Fruit fly (Drosophila melanogaster) whole organism, embryonic: ENCODE data around the gene Plap.
A peak's percentile ranks its signal among the peaks of the same experiment; 100 is the strongest.

ENCODE experiments used
- B-H2 ChIP-seq: fragments of 200-800 bp; sonication (Bioruptor generic); optimal IDR thresholded peaks from 2 replicates; lab custom pipeline; 2018; ENCODE audit warnings: missing biosample characterization, mild to moderate bottlenecking, missing genetic modification characterization
- CG10366 ChIP-seq: fragments of 200-800 bp; sonication (Bioruptor generic); IDR thresholded peaks from 2 replicates; pipeline ENCODE4 v1.3.6; 2022; ENCODE audit warnings: missing biosample characterization, missing genetic modification characterization
- CG11085 ChIP-seq: fragments of 200-800 bp; sonication (Bioruptor generic); IDR thresholded peaks from 2 replicates; pipeline ENCODE4 v1.3.6; 2022; ENCODE audit warnings: missing biosample characterization, missing genetic modification characterization
- CG11398 ChIP-seq: fragments of 200-800 bp; sonication (Bioruptor generic); optimal IDR thresholded peaks from 2 replicates; lab custom pipeline; 2016; ENCODE audit warnings: missing biosample characterization, missing genetic modification characterization
- CG13775 ChIP-seq: fragments of 200-800 bp; sonication (Bioruptor generic); optimal IDR thresholded peaks from 3 replicates; lab custom pipeline; 2017; ENCODE audit warnings: missing biosample characterization, mild to moderate bottlenecking, missing genetic modification characterization
- CG14050 ChIP-seq: fragments of 200-800 bp; sonication (Bioruptor generic); IDR thresholded peaks from 3 replicates; pipeline ENCODE4 v1.3.6; 2022; ENCODE audit warnings: missing biosample characterization, missing genetic modification characterization
- CG15479 ChIP-seq: fragments of 200-800 bp; sonication (Bioruptor generic); optimal IDR thresholded peaks from 3 replicates; lab custom pipeline; 2019; ENCODE audit warnings: missing biosample characterization, mild to moderate bottlenecking, missing genetic modification characterization, moderate library complexity
- CG1792 ChIP-seq: fragments of 200-800 bp; sonication (Bioruptor generic); optimal IDR thresholded peaks from 2 replicates; lab custom pipeline; 2016; ENCODE audit warnings: missing biosample characterization, missing genetic modification characterization
- CG2120 ChIP-seq: fragments of 200-800 bp; sonication (Bioruptor generic); optimal IDR thresholded peaks from 3 replicates; lab custom pipeline; 2016; ENCODE audit warnings: missing biosample characterization, missing genetic modification characterization
- CG2129 ChIP-seq: fragments of 200-800 bp; sonication (Bioruptor generic); IDR thresholded peaks from 2 replicates; pipeline ENCODE4 v1.3.6; 2022; ENCODE audit warnings: missing biosample characterization, missing genetic modification characterization; ENCODE audit not compliant: partially characterized antibody
- CG2875 ChIP-seq: fragments of 200-800 bp; sonication (Bioruptor generic); optimal IDR thresholded peaks from 2 replicates; lab custom pipeline; 2017; ENCODE audit warnings: missing biosample characterization, mild to moderate bottlenecking, missing genetic modification characterization, missing genetic modification reagents
- CG32532 ChIP-seq: fragments of 200-800 bp; sonication (Bioruptor generic); IDR thresholded peaks from 2 replicates; pipeline ENCODE4 v1.3.6; 2022; ENCODE audit warnings: missing biosample characterization, missing genetic modification characterization
- CG6175 ChIP-seq: fragments of 200-800 bp; sonication (Bioruptor generic); IDR thresholded peaks from 3 replicates; pipeline ENCODE4 v1.3.6; 2022; ENCODE audit warnings: missing biosample characterization, missing genetic modification characterization
- CG6254 ChIP-seq: fragments of 200-800 bp; sonication (Bioruptor generic); optimal IDR thresholded peaks from 3 replicates; lab custom pipeline; 2017; ENCODE audit warnings: mild to moderate bottlenecking, missing biosample characterization, missing genetic modification reagents, missing genetic modification characterization
- CG6854 ChIP-seq: fragments of 200-800 bp; sonication (Bioruptor generic); optimal IDR thresholded peaks from 3 replicates; lab custom pipeline; 2017; ENCODE audit warnings: missing biosample characterization, mild to moderate bottlenecking, missing genetic modification characterization
- CG7963 ChIP-seq: fragments of 200-800 bp; sonication (Bioruptor generic); IDR thresholded peaks from 3 replicates; pipeline ENCODE4 v1.3.6; 2022; ENCODE audit warnings: missing biosample characterization, missing genetic modification characterization; ENCODE audit not compliant: partially characterized antibody
- CG8359 ChIP-seq: fragments of 200-800 bp; sonication (Bioruptor generic); optimal IDR thresholded peaks from 2 replicates; lab custom pipeline; 2017; ENCODE audit warnings: missing biosample characterization, mild to moderate bottlenecking, missing genetic modification characterization, borderline replicate concordance
- CkIIα-i1 ChIP-seq: fragments of 200-800 bp; sonication (Bioruptor generic); IDR thresholded peaks from 2 replicates; pipeline ENCODE4 v1.3.6; 2022; ENCODE audit warnings: missing biosample characterization, missing genetic modification characterization
- Doc2 ChIP-seq: fragments of 200-800 bp; sonication (Bioruptor generic); IDR thresholded peaks from 2 replicates; pipeline ENCODE4 v1.3.6; 2022; ENCODE audit warnings: missing biosample characterization, missing genetic modification characterization
- Fer3 ChIP-seq: fragments of 200-800 bp; sonication (Bioruptor generic); optimal IDR thresholded peaks from 2 replicates; lab custom pipeline; 2018; ENCODE audit warnings: missing biosample characterization, mild to moderate bottlenecking, missing genetic modification characterization, moderate library complexity
- GATAe ChIP-seq: fragments of 200-800 bp; sonication (Bioruptor generic); conservative IDR thresholded peaks from 2 replicates; pipeline ENCODE4 v1.3.6; 2022; ENCODE audit warnings: missing biosample characterization, missing genetic modification characterization
- Gug ChIP-seq: fragments of 200-800 bp; sonication (Bioruptor generic); IDR thresholded peaks from 4 replicates; pipeline ENCODE4 v1.3.6; 2022; ENCODE audit warnings: missing biosample characterization, missing genetic modification characterization
- Hey ChIP-seq: fragments of 200-800 bp; sonication (Bioruptor generic); optimal IDR thresholded peaks from 3 replicates; lab custom pipeline; 2018; ENCODE audit warnings: missing biosample characterization, mild to moderate bottlenecking, missing genetic modification characterization
- MTF-1 ChIP-seq: fragments of 200-800 bp; sonication (Bioruptor generic); optimal IDR thresholded peaks from 2 replicates; lab custom pipeline; 2018; ENCODE audit warnings: missing biosample characterization, mild to moderate bottlenecking, missing genetic modification characterization, borderline replicate concordance
- Max ChIP-seq: fragments of 200-800 bp; sonication (Bioruptor generic); optimal IDR thresholded peaks from 2 replicates; lab custom pipeline; 2016; ENCODE audit warnings: missing biosample characterization, mild to moderate bottlenecking, missing genetic modification characterization
- NC2β ChIP-seq: fragments of 200-800 bp; sonication (Bioruptor generic); optimal IDR thresholded peaks from 2 replicates; lab custom pipeline; 2016; ENCODE audit warnings: missing biosample characterization, missing genetic modification characterization
- Six4 ChIP-seq: fragments of 200-800 bp; sonication (Bioruptor generic); optimal IDR thresholded peaks from 2 replicates; lab custom pipeline; 2016; ENCODE audit warnings: missing biosample characterization, missing genetic modification characterization
- Spps ChIP-seq: fragments of 200-800 bp; sonication (Bioruptor generic); optimal IDR thresholded peaks from 2 replicates; lab custom pipeline; 2018; ENCODE audit warnings: missing biosample characterization, mild to moderate bottlenecking, missing genetic modification characterization
- Sry-β ChIP-seq: fragments of 200-800 bp; sonication (Bioruptor generic); optimal IDR thresholded peaks from 2 replicates; lab custom pipeline; 2018; ENCODE audit warnings: missing biosample characterization, mild to moderate bottlenecking, missing genetic modification characterization, moderate library complexity
- Usf ChIP-seq: fragments of 200-800 bp; sonication (Bioruptor generic); optimal IDR thresholded peaks from 2 replicates; lab custom pipeline; 2017; ENCODE audit warnings: missing genotype, missing biosample characterization, missing genetic modification characterization
- ase ChIP-seq: fragments of 200-800 bp; sonication (Bioruptor generic); IDR thresholded peaks from 3 replicates; pipeline ENCODE4 v1.3.6; 2022; ENCODE audit warnings: missing biosample characterization, missing genetic modification characterization
- ash1 ChIP-seq: fragments of 200-800 bp; sonication (Bioruptor generic); optimal IDR thresholded peaks from 2 replicates; lab custom pipeline; 2018; ENCODE audit warnings: missing biosample characterization, mild to moderate bottlenecking, missing genetic modification characterization
- az2 ChIP-seq: fragments of 200-800 bp; sonication (Bioruptor generic); optimal IDR thresholded peaks from 3 replicates; lab custom pipeline; 2016; ENCODE audit warnings: missing biosample characterization, missing genetic modification characterization
- bbx ChIP-seq: fragments of 200-800 bp; sonication (Bioruptor generic); IDR thresholded peaks from 2 replicates; pipeline ENCODE4 v1.3.6; 2022; ENCODE audit warnings: missing biosample characterization, missing genetic modification characterization; ENCODE audit not compliant: partially characterized antibody
- dan ChIP-seq: fragments of 200-800 bp; sonication (Bioruptor generic); IDR thresholded peaks from 2 replicates; pipeline ENCODE4 v1.3.6; 2022; ENCODE audit warnings: missing biosample characterization, missing genetic modification characterization
- dysf ChIP-seq: fragments of 200-800 bp; sonication (Bioruptor generic); IDR thresholded peaks from 3 replicates; pipeline ENCODE4 v1.3.6; 2022; ENCODE audit warnings: missing biosample characterization, missing genetic modification characterization
- jumu ChIP-seq: fragments of 200-800 bp; sonication (Bioruptor generic); optimal IDR thresholded peaks from 3 replicates; lab custom pipeline; 2016; ENCODE audit warnings: missing biosample characterization, missing genetic modification characterization
- mam ChIP-seq: fragments of 200-800 bp; sonication (Bioruptor generic); optimal IDR thresholded peaks from 3 replicates; lab custom pipeline; 2016; ENCODE audit warnings: missing biosample characterization, missing genetic modification characterization
- nerfin-2 ChIP-seq: fragments of 200-800 bp; sonication (Bioruptor generic); IDR thresholded peaks from 2 replicates; pipeline ENCODE4 v1.3.6; 2022; ENCODE audit warnings: missing biosample characterization, missing genetic modification characterization; ENCODE audit not compliant: partially characterized antibody
- pzg ChIP-seq: fragments of 200-800 bp; sonication (Bioruptor generic); optimal IDR thresholded peaks from 3 replicates; lab custom pipeline; 2018; ENCODE audit warnings: missing biosample characterization, mild to moderate bottlenecking, missing genetic modification characterization, moderate library complexity
- sc ChIP-seq, 3 experiments: fragments of >200 bp in 2 of 3; fragments of 200-800 bp in 1 of 3; sonication (Bioruptor generic) in 1 of 3; optimal IDR thresholded peaks; 2 replicates in 2 of 3; 3 replicates in 1 of 3; lab custom pipeline; 2017; ENCODE audit warnings: mild to moderate bottlenecking in 1 of 3, missing biosample characterization in 1 of 3, missing genetic modification characterization in 1 of 3, missing genetic modification reagents in 1 of 3
- sd ChIP-seq: fragments of 200-800 bp; sonication (Bioruptor generic); optimal IDR thresholded peaks from 3 replicates; lab custom pipeline; 2018; ENCODE audit warnings: missing biosample characterization, mild to moderate bottlenecking, missing genetic modification characterization, moderate library complexity
- sisA ChIP-seq: fragments of 200-800 bp; sonication (Bioruptor generic); IDR thresholded peaks from 2 replicates; pipeline ENCODE4 v1.3.6; 2022; ENCODE audit warnings: missing biosample characterization, missing genetic modification characterization
- so ChIP-seq: fragments of 200-800 bp; sonication (Bioruptor generic); IDR thresholded peaks from 3 replicates; pipeline ENCODE4 v1.3.6; 2022; ENCODE audit warnings: missing biosample characterization, missing genetic modification characterization
- tap ChIP-seq: fragments of 200-800 bp; optimal IDR thresholded peaks from 3 replicates; lab custom pipeline; 2019; ENCODE audit warnings: missing biosample characterization, mild to moderate bottlenecking, missing genetic modification characterization, moderate library complexity
- tna ChIP-seq: fragments of 200-800 bp; sonication (Bioruptor generic); IDR thresholded peaks from 2 replicates; pipeline ENCODE4 v1.3.6; 2022; ENCODE audit warnings: missing biosample characterization, missing genetic modification characterization; ENCODE audit not compliant: partially characterized antibody
- trem ChIP-seq: fragments of 200-800 bp; optimal IDR thresholded peaks from 3 replicates; lab custom pipeline; 2019; ENCODE audit warnings: missing biosample characterization, mild to moderate bottlenecking, missing genetic modification characterization, moderate library complexity
- ttk ChIP-seq: fragments of 200-800 bp; sonication (Bioruptor generic); IDR thresholded peaks from 2 replicates; pipeline ENCODE4 v2.1.2; 2022; ENCODE audit warnings: missing biosample characterization, missing genetic modification characterization
- zfh1 ChIP-seq: fragments of 200-800 bp; sonication (Bioruptor generic); IDR thresholded peaks from 3 replicates; pipeline ENCODE4 v1.3.6; 2022; ENCODE audit warnings: missing biosample characterization, missing genetic modification characterization

Plap gene

DNA sequence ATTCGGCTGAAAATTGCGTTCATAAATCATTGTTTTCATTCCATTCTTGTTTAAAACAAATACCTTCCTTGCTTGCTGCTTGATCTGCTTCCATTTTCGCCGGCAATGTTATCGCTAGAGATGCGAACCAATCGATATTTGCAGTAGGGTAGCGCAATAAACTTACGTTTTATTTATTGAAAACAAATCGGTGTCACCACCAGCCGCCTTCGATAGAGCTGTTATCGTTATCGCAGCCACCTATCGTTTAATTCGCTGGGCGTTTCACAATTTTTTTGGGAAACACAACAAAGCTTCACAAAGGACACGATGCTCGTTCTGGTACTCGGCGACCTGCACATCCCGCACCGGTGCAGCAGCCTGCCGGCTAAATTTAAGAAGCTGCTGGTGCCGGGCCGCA is 19.6 kb downstream of the Plap start, which contains the start of the genes Tfb4 and Vps29 (continued):
- peak; percentile 61 for TF ChIP-seq trem
- TF ChIP-seq CG13775 (GFP tag; lab: Kevin White, UChicago) = peak; percentile 9
- TF ChIP-seq CG6254 (GFP tag; lab: Kevin White, UChicago) = no peak
- peak; percentile 41; the same call in 1 of the 2 replicates for TF ChIP-seq CG10366
- peak; percentile 63 for TF ChIP-seq jumu (GFP tag; lab: Kevin White, UChicago)
- peak; percentile 58 for TF ChIP-seq CG32532 (GFP tag; lab: Robert Waterston, UW)

DNA sequence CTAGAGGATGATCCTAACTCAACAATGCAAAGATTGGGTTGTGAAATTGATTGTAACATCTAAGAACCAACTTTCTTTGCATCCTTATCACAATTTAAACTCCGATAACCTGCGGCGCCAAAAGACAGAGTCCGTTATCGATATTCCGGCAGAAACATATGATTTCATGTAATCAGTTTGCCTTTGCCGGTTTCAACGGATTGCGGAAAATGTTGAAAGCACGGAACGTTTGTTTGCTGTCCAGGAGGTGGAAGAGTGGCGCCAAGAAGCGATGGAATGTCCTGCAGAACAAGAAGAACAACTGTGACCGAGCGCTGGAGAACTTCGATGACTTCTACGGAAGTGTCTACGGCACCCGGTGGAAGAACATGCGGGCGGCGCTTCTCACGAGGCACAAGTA is 22.5 kb downstream of the Plap start:
- TF ChIP-seq so (GFP tag; lab: Robert Waterston, UW) (no peak), tna (peak; percentile 50; the same call in 1 of the 2 replicates), sisA (GFP tag; lab: Robert Waterston, UW) (no peak), dysf (GFP tag; lab: Robert Waterston, UW) (no peak), B-H2 (GFP tag; lab: Kevin White, UChicago) (no peak), CG6254 (GFP tag; lab: Kevin White, UChicago) (no peak), Max (GFP tag; lab: Kevin White, UChicago) (no peak), CG1792 (GFP tag; lab: Kevin White, UChicago) (no peak), Spps (tag; lab: Kevin White, UChicago) (no peak), GATAe (no peak), NC2β (GFP tag; lab: Kevin White, UChicago) (no peak), Sry-β (GFP tag; lab: Kevin White, UChicago) (no peak), CG2129 (GFP tag; lab: Robert Waterston, UW) (0 out of 2 replicates have a peak, but pooled peaks have one; percentile 19), CG6854 (GFP tag; lab: Kevin White, UChicago) (no peak), mam (GFP tag; lab: Kevin White, UChicago) (no peak), sd (tag; lab: Kevin White, UChicago) (no peak), CG14050 (GFP tag; lab: Robert Waterston, UW) (no peak), CG7963 (peak; percentile 53; the same call in 2 of the 3 replicates), Usf (no peak), pzg (GFP tag; lab: Kevin White, UChicago) (peak; percentile 30), CG15479 (GFP tag; lab: Kevin White, UChicago) (no peak), Gug (GFP tag; lab: Robert Waterston, UW) (no peak), tap (tag; lab: Kevin White, UChicago) (no peak), ash1 (GFP tag; lab: Kevin White, UChicago) (no peak), zfh1 (GFP tag; lab: Robert Waterston, UW) (no peak), MTF-1 (GFP tag; lab: Kevin White, UChicago) (no peak), CG2120 (GFP tag; lab: Kevin White, UChicago) (no peak), CkIIα-i1 (GFP tag; lab: Robert Waterston, UW) (no peak), CG11398 (no peak), Hey (tag; lab: Kevin White, UChicago) (no peak), CG11085 (GFP tag; lab: Robert Waterston, UW) (no peak), nerfin-2 (peak; percentile 74; the same call in 1 of the 2 replicates), Six4 (GFP tag; lab: Kevin White, UChicago) (no peak), Fer3 (tag; lab: Kevin White, UChicago) (no peak), dan (GFP tag; lab: Robert Waterston, UW) (no peak), CG6175 (GFP tag; lab: Robert Waterston, UW) (no peak), az2 (no peak), CG8359 (GFP tag; lab: Kevin White, UChicago) (no peak), Doc2 (GFP tag; lab: Robert Waterston, UW) (no peak), CG2875 (no peak), ttk (GFP tag; lab: Robert Waterston, UW) (no peak), bbx (GFP tag; lab: Robert Waterston, UW) (no peak), ase (GFP tag; lab: Robert Waterston, UW) (no peak), sc (optimal IDR thresholded peaks at IDR 0.05; lab: Kevin White, UChicago) (no peak), sc (GFP tag; optimal IDR thresholded peaks at IDR 0.05; lab: Kevin White, UChicago) (no peak)
